Comparison of ENCODE assay signal across 5 worm cellular contexts in genomic region chrIV:12364964-12365363, ce11.
TF ChIP-seq lines count a peak whose summit lies in the region.

No protein-coding gene starts in this region.

TF ChIP-seq in whole organism, L1 larva, 84 proteins besides CTCF, POLR2A, EP300 and RAD21:
- TF ChIP-seq lin-14 (GFP tag; optimal IDR thresholded peaks at IDR 0.05; lab: Kevin White, UChicago) (peak; percentile 15), nhr-77 (tag; optimal IDR thresholded peaks at IDR 0.05; lab: Kevin White, UChicago) (no peak), lin-35 (GFP tag; optimal IDR thresholded peaks at IDR 0.05; lab: Kevin White, UChicago) (no peak), dpl-1 (GFP tag; optimal IDR thresholded peaks at IDR 0.05; lab: Kevin White, UChicago) (no peak), efl-1 (optimal IDR thresholded peaks at IDR 0.05; lab: Kevin White, UChicago) (no peak), efl-1 (GFP tag; optimal IDR thresholded peaks at IDR 0.05 in 1 of 2; lab: Kevin White, UChicago) (peak in 1 of 2 experiments; percentile 90), ama-1 (optimal IDR thresholded peaks at IDR 0.05; lab: Kevin White, UChicago) (no peak)
TF ChIP-seq in whole organism, L1 larva: peak in this region for 2.

TF ChIP-seq in whole organism, L3 larva, 47 proteins besides CTCF, POLR2A, EP300 and RAD21:
- TF ChIP-seq lin-39 (tag; optimal IDR thresholded peaks at IDR 0.05; lab: Kevin White, UChicago) = peak; percentile 62
- TF ChIP-seq snpc-4 (tag; optimal IDR thresholded peaks at IDR 0.05; lab: Kevin White, UChicago) = peak; percentile 11
- TF ChIP-seq eor-1 (tag; optimal IDR thresholded peaks at IDR 0.05; lab: Kevin White, UChicago) = no peak
- TF ChIP-seq unc-39 (tag; optimal IDR thresholded peaks at IDR 0.05; lab: Kevin White, UChicago) = no peak
- peak; percentile 47 for TF ChIP-seq nfya-1 (tag; optimal IDR thresholded peaks at IDR 0.05; lab: Kevin White, UChicago; ENCODE audit: insufficient read depth)
- no peak for TF ChIP-seq pha-4 (tag; optimal IDR thresholded peaks at IDR 0.05; lab: Kevin White, UChicago)
- peak; percentile 10 for TF ChIP-seq elt-1 (tag; optimal IDR thresholded peaks at IDR 0.05; lab: Kevin White, UChicago)
- no peak for TF ChIP-seq mml-1 (tag; optimal IDR thresholded peaks at IDR 0.05; lab: Kevin White, UChicago)
- peak; percentile 76 for TF ChIP-seq hmg-11 (tag; optimal IDR thresholded peaks at IDR 0.05; lab: Kevin White, UChicago)
- TF ChIP-seq fkh-10 (GFP tag; optimal IDR thresholded peaks at IDR 0.05; lab: Kevin White, UChicago) = peak; percentile 14
- no peak for TF ChIP-seq egl-5 (tag; optimal IDR thresholded peaks at IDR 0.05; lab: Kevin White, UChicago)
- no peak for TF ChIP-seq R02D3.7 (tag; optimal IDR thresholded peaks at IDR 0.05; lab: Kevin White, UChicago)

TF ChIP-seq in whole organism, early embryonic, 17 proteins besides CTCF, POLR2A, EP300 and RAD21:
- no peak for TF ChIP-seq ceh-13 (GFP tag; optimal IDR thresholded peaks at IDR 0.05; lab: Kevin White, UChicago)
- no peak for TF ChIP-seq F13C5.2 (tag; optimal IDR thresholded peaks at IDR 0.05; lab: Kevin White, UChicago)
- 0 out of 2 replicates have a peak, but pooled peaks have one; percentile 14 for TF ChIP-seq sea-1 (GFP tag; conservative IDR thresholded peaks at IDR 0.05; lab: Robert Waterston, UW)

TF ChIP-seq in whole organism, midembryonic, 9 proteins besides CTCF, POLR2A, EP300 and RAD21:
- no peak for TF ChIP-seq flt-1 (GFP tag; IDR thresholded peaks at IDR 0.05; lab: Robert Waterston, UW)
- TF ChIP-seq ztf-29 (GFP tag; IDR thresholded peaks at IDR 0.05; lab: Robert Waterston, UW) = peak; percentile 48; the same call in 1 of the 2 replicates
- no peak for TF ChIP-seq tab-1 (GFP tag; IDR thresholded peaks at IDR 0.05; lab: Robert Waterston, UW)
- TF ChIP-seq klf-2 (GFP tag; conservative IDR thresholded peaks at IDR 0.05; lab: Robert Waterston, UW) = no peak

TF ChIP-seq in whole organism, young adult, 124 proteins besides CTCF, POLR2A, EP300 and RAD21:
- TF ChIP-seq dox-1 (GFP tag; IDR thresholded peaks at IDR 0.05; lab: Robert Waterston, UW) (peak; percentile 48; the same call in 1 of the 2 replicates), sdz-38 (tag; optimal IDR thresholded peaks at IDR 0.05; lab: Kevin White, UChicago) (no peak), mcd-1 (GFP tag; IDR thresholded peaks at IDR 0.05; lab: Robert Waterston, UW) (0 out of 2 replicates have a peak, but pooled peaks have one; percentile 31), K12H6.12 (tag; optimal IDR thresholded peaks at IDR 0.05; lab: Kevin White, UChicago) (peak; percentile 67), let-607 (tag; optimal IDR thresholded peaks at IDR 0.05; lab: Kevin White, UChicago) (no peak), somi-1 (GFP tag; optimal IDR thresholded peaks at IDR 0.05; lab: Kevin White, UChicago) (no peak), F52B5.7 (tag; optimal IDR thresholded peaks at IDR 0.05; lab: Kevin White, UChicago) (no peak), attf-3 (GFP tag; conservative IDR thresholded peaks at IDR 0.05; lab: Robert Waterston, UW) (no peak), nhr-27 (tag; optimal IDR thresholded peaks at IDR 0.05; lab: Kevin White, UChicago) (no peak), T26A5.8 (tag; optimal IDR thresholded peaks at IDR 0.05; lab: Kevin White, UChicago) (no peak), zfh-2 (GFP tag; conservative IDR thresholded peaks at IDR 0.05; lab: Robert Waterston, UW) (peak; percentile 71; the same call in 1 of the 2 replicates), C06A6.2 (GFP tag; conservative IDR thresholded peaks at IDR 0.05; lab: Robert Waterston, UW) (no peak), ZK185.1 (tag; optimal IDR thresholded peaks at IDR 0.05; lab: Kevin White, UChicago; ENCODE audit: poor library complexity, severe bottlenecking) (no peak), cebp-1 (GFP tag; IDR thresholded peaks at IDR 0.05; lab: Robert Waterston, UW) (0 out of 2 replicates have a peak, but pooled peaks have one; percentile 22), cebp-1 (tag; optimal IDR thresholded peaks at IDR 0.05; lab: Kevin White, UChicago) (no peak), nfyb-1 (GFP tag; IDR thresholded peaks at IDR 0.05; lab: Robert Waterston, UW) (no peak), Y79H2A.3 (GFP tag; conservative IDR thresholded peaks at IDR 0.05; lab: Robert Waterston, UW) (no peak), zim-3 (tag; optimal IDR thresholded peaks at IDR 0.05; lab: Kevin White, UChicago) (no peak), hmg-1.2 (GFP tag; IDR thresholded peaks at IDR 0.05; lab: Robert Waterston, UW) (peak; percentile 53), chd-7 (tag; optimal IDR thresholded peaks at IDR 0.05; lab: Kevin White, UChicago) (no peak), B0261.1 (tag; optimal IDR thresholded peaks at IDR 0.05; lab: Kevin White, UChicago) (no peak), F33H1.4 (GFP tag; IDR thresholded peaks at IDR 0.05; lab: Robert Waterston, UW) (no peak), unc-130 (GFP tag; optimal IDR thresholded peaks at IDR 0.05; lab: Kevin White, UChicago) (no peak), snpc-1.3 (tag; optimal IDR thresholded peaks at IDR 0.05; lab: Kevin White, UChicago; ENCODE audit: insufficient read depth) (no peak), madf-3 (GFP tag; IDR thresholded peaks at IDR 0.05; lab: Robert Waterston, UW) (no peak), hrde-1 (tag; optimal IDR thresholded peaks at IDR 0.05; lab: Kevin White, UChicago; ENCODE audit: borderline replicate concordance) (no peak), ets-4 (GFP tag; optimal IDR thresholded peaks at IDR 0.05; lab: Kevin White, UChicago) (no peak), bed-1 (GFP tag; IDR thresholded peaks at IDR 0.05; lab: Robert Waterston, UW) (no peak), repo-1 (tag; optimal IDR thresholded peaks at IDR 0.05; lab: Kevin White, UChicago) (no peak), C17E4.6 (GFP tag; IDR thresholded peaks at IDR 0.05; lab: Robert Waterston, UW) (no peak), T07F8.4 (tag; optimal IDR thresholded peaks at IDR 0.05; lab: Kevin White, UChicago) (no peak), attf-5 (GFP tag; optimal IDR thresholded peaks at IDR 0.05; lab: Kevin White, UChicago) (no peak), mes-4 (tag; optimal IDR thresholded peaks at IDR 0.05; lab: Kevin White, UChicago) (no peak), lag-1 (GFP tag; IDR thresholded peaks at IDR 0.05; lab: Robert Waterston, UW) (no peak), snpc-4 (GFP tag; optimal IDR thresholded peaks at IDR 0.05; lab: Kevin White, UChicago) (no peak), snpc-4 (tag; optimal IDR thresholded peaks at IDR 0.05; lab: Kevin White, UChicago) (peak in 1 of 4 experiments; percentile 15), lin-35 (GFP tag; optimal IDR thresholded peaks at IDR 0.05; lab: Kevin White, UChicago) (no peak)
